Fruit fly (Drosophila melanogaster) whole organism, prepupa: ENCODE results near the gene Zip88E.

ENCODE experiments used
- Blimp-1 ChIP-seq: fragments of 200-800 bp; sonication (Bioruptor generic); optimal IDR thresholded peaks from 3 replicates; lab custom pipeline; 2017; ENCODE audit warnings: missing biosample characterization, missing genetic modification characterization, mild to moderate bottlenecking, moderate library complexity, missing genetic modification reagents
- CG10631 ChIP-seq: fragments of 200-800 bp; sonication (Bioruptor generic); optimal IDR thresholded peaks from 2 replicates; lab custom pipeline; 2016; ENCODE audit warnings: missing biosample characterization, missing genetic modification characterization
- CG11294 ChIP-seq: fragments of 200-800 bp; sonication (Bioruptor generic); IDR thresholded peaks from 2 replicates; pipeline ENCODE4 v1.3.6; 2022; ENCODE audit warnings: missing biosample characterization, missing genetic modification characterization
- CG11762 ChIP-seq: fragments of 200-800 bp; sonication (Bioruptor generic); optimal IDR thresholded peaks from 3 replicates; lab custom pipeline; 2016; ENCODE audit warnings: missing biosample characterization, missing genetic modification characterization; ENCODE audit not compliant: insufficient read depth
- CG11902 ChIP-seq: fragments of 200-800 bp; sonication (Bioruptor generic); optimal IDR thresholded peaks from 3 replicates; lab custom pipeline; 2016; ENCODE audit warnings: missing biosample characterization, missing genetic modification characterization
- CG15336 ChIP-seq: fragments of 200-800 bp; sonication (Bioruptor generic); IDR thresholded peaks from 2 replicates; pipeline ENCODE4 v1.3.6; 2022; ENCODE audit warnings: missing biosample characterization, missing genetic modification characterization
- CG1621 ChIP-seq: fragments of 200-800 bp; sonication (Bioruptor generic); optimal IDR thresholded peaks from 3 replicates; lab custom pipeline; 2018; ENCODE audit warnings: missing biosample characterization, mild to moderate bottlenecking, missing genetic modification characterization
- CG16779 ChIP-seq: fragments of 200-800 bp; sonication (Bioruptor generic); optimal IDR thresholded peaks from 3 replicates; lab custom pipeline; 2017; ENCODE audit warnings: missing biosample characterization, mild to moderate bottlenecking, missing genetic modification characterization
- CG3032 ChIP-seq: fragments of 200-800 bp; optimal IDR thresholded peaks from 2 replicates; lab custom pipeline; 2019; ENCODE audit warnings: missing biosample characterization, mild to moderate bottlenecking, missing genetic modification characterization, moderate library complexity
- CG32006 ChIP-seq: fragments of 200-800 bp; sonication (Bioruptor generic); optimal IDR thresholded peaks from 3 replicates; lab custom pipeline; 2017; ENCODE audit warnings: missing biosample characterization, mild to moderate bottlenecking, missing genetic modification characterization
- CG34406 ChIP-seq: fragments of 200-800 bp; sonication (Bioruptor generic); optimal IDR thresholded peaks from 3 replicates; lab custom pipeline; 2016; ENCODE audit warnings: missing biosample characterization, missing genetic modification characterization
- CG3919 ChIP-seq: fragments of 200-800 bp; sonication (Bioruptor generic); optimal IDR thresholded peaks from 3 replicates; lab custom pipeline; 2016; ENCODE audit warnings: missing biosample characterization, missing genetic modification characterization
- CG4318 ChIP-seq: fragments of 200-800 bp; sonication (Bioruptor generic); optimal IDR thresholded peaks from 3 replicates; lab custom pipeline; 2017; ENCODE audit warnings: missing biosample characterization, mild to moderate bottlenecking, missing genetic modification characterization
- CG6163 ChIP-seq: fragments of 200-800 bp; sonication (Bioruptor generic); IDR thresholded peaks from 3 replicates; pipeline ENCODE4 v1.3.6; 2022; ENCODE audit warnings: missing biosample characterization, missing genetic modification characterization
- CG6792 ChIP-seq: fragments of 200-800 bp; sonication (Bioruptor generic); optimal IDR thresholded peaks from 3 replicates; lab custom pipeline; 2016; ENCODE audit warnings: missing biosample characterization, missing genetic modification characterization
- CG6808 ChIP-seq: fragments of 200-800 bp; sonication (Bioruptor generic); optimal IDR thresholded peaks from 3 replicates; lab custom pipeline; 2017; ENCODE audit warnings: missing biosample characterization, missing genetic modification characterization, mild to moderate bottlenecking, moderate library complexity, missing genetic modification reagents
- CG6854 ChIP-seq: fragments of 200-800 bp; sonication (Bioruptor generic); optimal IDR thresholded peaks from 2 replicates; lab custom pipeline; 2017; ENCODE audit warnings: missing biosample characterization, mild to moderate bottlenecking, missing genetic modification characterization
- CG7368 ChIP-seq: fragments of 200-800 bp; sonication (Bioruptor generic); optimal IDR thresholded peaks from 3 replicates; lab custom pipeline; 2016; ENCODE audit warnings: missing biosample characterization, missing genetic modification characterization
- CG8119 ChIP-seq: fragments of 200-800 bp; sonication (Bioruptor generic); IDR thresholded peaks from 3 replicates; pipeline ENCODE4 v1.3.6; 2022; ENCODE audit warnings: missing biosample characterization, missing genetic modification characterization
- CG8319 ChIP-seq: fragments of 200-800 bp; sonication (Bioruptor generic); optimal IDR thresholded peaks from 3 replicates; lab custom pipeline; 2016; ENCODE audit warnings: missing biosample characterization, missing genetic modification characterization
- CG8632 ChIP-seq: fragments of 200-800 bp; sonication (Bioruptor generic); optimal IDR thresholded peaks from 3 replicates; lab custom pipeline; 2016; ENCODE audit warnings: missing biosample characterization, missing genetic modification characterization
- Eip75B ChIP-seq: fragments of 200-800 bp; sonication (Bioruptor generic); optimal IDR thresholded peaks from 3 replicates; lab custom pipeline; 2016; ENCODE audit warnings: missing biosample characterization, missing genetic modification characterization
- Eip78C ChIP-seq: fragments of 200-800 bp; sonication (Bioruptor generic); peaks from one replicate; lab custom pipeline; 2016; ENCODE audit warnings: missing biosample characterization, missing genetic modification characterization
- Eip93F ChIP-seq: fragments of 200-800 bp; sonication (Bioruptor generic); optimal IDR thresholded peaks from 2 replicates; lab custom pipeline; 2016; ENCODE audit warnings: missing biosample characterization, mild to moderate bottlenecking, missing genetic modification characterization
- Ets21C ChIP-seq: fragments of 200-800 bp; sonication (Bioruptor generic); optimal IDR thresholded peaks from 3 replicates; lab custom pipeline; 2016; ENCODE audit warnings: missing biosample characterization, missing genetic modification characterization
- Ets96B ChIP-seq: fragments of 200-800 bp; optimal IDR thresholded peaks from 2 replicates; lab custom pipeline; 2019; ENCODE audit warnings: missing biosample characterization, mild to moderate bottlenecking, missing genetic modification characterization, moderate library complexity
- Gug ChIP-seq: fragments of 200-800 bp; sonication (Bioruptor generic); IDR thresholded peaks from 2 replicates; pipeline ENCODE4 v1.3.6; 2022; ENCODE audit warnings: missing biosample characterization, missing genetic modification characterization
- Hr39 ChIP-seq: fragments of 200-800 bp; sonication (Bioruptor generic); optimal IDR thresholded peaks from 2 replicates; lab custom pipeline; 2016; ENCODE audit warnings: missing biosample characterization, missing genetic modification characterization
- Hr4 ChIP-seq: fragments of 200-800 bp; sonication (Bioruptor generic); optimal IDR thresholded peaks from 3 replicates; lab custom pipeline; 2016; ENCODE audit warnings: missing biosample characterization, missing genetic modification characterization
- Lpt ChIP-seq: fragments of 200-800 bp; sonication (Bioruptor generic); optimal IDR thresholded peaks from 3 replicates; lab custom pipeline; 2016; ENCODE audit warnings: missing biosample characterization, missing genetic modification characterization
- Met ChIP-seq: fragments of 200-800 bp; sonication (Bioruptor generic); optimal IDR thresholded peaks from 3 replicates; lab custom pipeline; 2016; ENCODE audit warnings: missing biosample characterization, missing genetic modification characterization
- OdsH ChIP-seq: fragments of 200-800 bp; sonication (Bioruptor generic); optimal IDR thresholded peaks from 3 replicates; lab custom pipeline; 2016; ENCODE audit warnings: missing biosample characterization, missing genetic modification characterization
- Smox ChIP-seq: fragments of 200-800 bp; sonication (Bioruptor generic); optimal IDR thresholded peaks from 3 replicates; lab custom pipeline; 2016; ENCODE audit warnings: missing biosample characterization, missing genetic modification characterization
- Sox102F ChIP-seq: fragments of 200-800 bp; sonication (Bioruptor generic); optimal IDR thresholded peaks from 2 replicates; lab custom pipeline; 2016; ENCODE audit warnings: missing biosample characterization, mild to moderate bottlenecking, missing genetic modification characterization
- Sox14 ChIP-seq: fragments of 200-800 bp; sonication (Bioruptor generic); optimal IDR thresholded peaks from 3 replicates; lab custom pipeline; 2016; ENCODE audit warnings: missing biosample characterization, missing genetic modification characterization
- Sox15 ChIP-seq: fragments of 200-800 bp; sonication (Bioruptor generic); optimal IDR thresholded peaks from 3 replicates; lab custom pipeline; 2016; ENCODE audit warnings: missing biosample characterization, missing genetic modification characterization
- achi ChIP-seq: fragments of 200-800 bp; sonication (Bioruptor generic); optimal IDR thresholded peaks from 3 replicates; lab custom pipeline; 2016; ENCODE audit warnings: missing biosample characterization, missing genetic modification characterization
- acj6 ChIP-seq: fragments of 200-800 bp; sonication (Bioruptor generic); optimal IDR thresholded peaks from 3 replicates; lab custom pipeline; 2016; ENCODE audit warnings: missing biosample characterization, missing genetic modification characterization
- dac ChIP-seq: fragments of 200-800 bp; sonication (Bioruptor generic); optimal IDR thresholded peaks from 2 replicates; lab custom pipeline; 2017; ENCODE audit warnings: missing biosample characterization, mild to moderate bottlenecking, missing genetic modification characterization
- eg ChIP-seq: fragments of 200-800 bp; sonication (Bioruptor generic); IDR thresholded peaks from 3 replicates; pipeline ENCODE4 v1.3.6; 2022; ENCODE audit warnings: missing biosample characterization, missing genetic modification characterization
- fd59A ChIP-seq: fragments of 200-800 bp; sonication (Bioruptor generic); optimal IDR thresholded peaks from 2 replicates; lab custom pipeline; 2017; ENCODE audit warnings: missing biosample characterization, mild to moderate bottlenecking, missing genetic modification characterization, missing genetic modification reagents
- fd85E ChIP-seq: fragments of 200-800 bp; sonication (Bioruptor generic); optimal IDR thresholded peaks from 3 replicates; lab custom pipeline; 2016; ENCODE audit warnings: missing biosample characterization, missing genetic modification characterization
- fkh ChIP-seq: fragments of 200-800 bp; sonication (Bioruptor generic); optimal IDR thresholded peaks from 3 replicates; lab custom pipeline; 2017; ENCODE audit warnings: missing biosample characterization, mild to moderate bottlenecking, missing genetic modification characterization, moderate library complexity
- lz ChIP-seq: fragments of 200-800 bp; sonication (Bioruptor generic); optimal IDR thresholded peaks from 3 replicates; lab custom pipeline; 2016; ENCODE audit warnings: missing biosample characterization, missing genetic modification characterization
- pdm3 ChIP-seq: fragments of 200-800 bp; sonication (Bioruptor generic); optimal IDR thresholded peaks from 3 replicates; lab custom pipeline; 2016; ENCODE audit warnings: missing biosample characterization, missing genetic modification characterization
- salr ChIP-seq, 2 experiments: fragments of 200-800 bp; sonication (Bioruptor generic); optimal IDR thresholded peaks; 3 replicates each; lab custom pipeline; 2016 to 2018; ENCODE audit warnings: missing biosample characterization in 2 of 2, missing genetic modification characterization in 2 of 2, mild to moderate bottlenecking in 1 of 2
- spab ChIP-seq: fragments of 200-800 bp; sonication (Bioruptor generic); optimal IDR thresholded peaks from 2 replicates; lab custom pipeline; 2017; ENCODE audit warnings: missing biosample characterization, mild to moderate bottlenecking, missing genetic modification characterization, missing genetic modification reagents
- ss ChIP-seq, 2 experiments: fragments of 200-800 bp; sonication (Bioruptor generic); optimal IDR thresholded peaks; 2 replicates in 1 of 2; 3 replicates in 1 of 2; lab custom pipeline; 2017 to 2018; ENCODE audit warnings: mild to moderate bottlenecking in 2 of 2, missing biosample characterization in 2 of 2, missing genetic modification characterization in 2 of 2, moderate library complexity in 1 of 2
- svp ChIP-seq: fragments of 200-800 bp; sonication (Bioruptor generic); peaks from one replicate; lab custom pipeline; 2016; ENCODE audit warnings: missing biosample characterization, missing genetic modification characterization
- topi ChIP-seq: fragments of 200-800 bp; sonication (Bioruptor generic); optimal IDR thresholded peaks from 3 replicates; lab custom pipeline; 2016; ENCODE audit warnings: missing biosample characterization, missing genetic modification characterization
- vri ChIP-seq: fragments of 200-800 bp; sonication (Bioruptor generic); optimal IDR thresholded peaks from 3 replicates; lab custom pipeline; 2016; ENCODE audit warnings: missing biosample characterization, mild to moderate bottlenecking, missing genetic modification characterization

Zip88E gene

DNA sequence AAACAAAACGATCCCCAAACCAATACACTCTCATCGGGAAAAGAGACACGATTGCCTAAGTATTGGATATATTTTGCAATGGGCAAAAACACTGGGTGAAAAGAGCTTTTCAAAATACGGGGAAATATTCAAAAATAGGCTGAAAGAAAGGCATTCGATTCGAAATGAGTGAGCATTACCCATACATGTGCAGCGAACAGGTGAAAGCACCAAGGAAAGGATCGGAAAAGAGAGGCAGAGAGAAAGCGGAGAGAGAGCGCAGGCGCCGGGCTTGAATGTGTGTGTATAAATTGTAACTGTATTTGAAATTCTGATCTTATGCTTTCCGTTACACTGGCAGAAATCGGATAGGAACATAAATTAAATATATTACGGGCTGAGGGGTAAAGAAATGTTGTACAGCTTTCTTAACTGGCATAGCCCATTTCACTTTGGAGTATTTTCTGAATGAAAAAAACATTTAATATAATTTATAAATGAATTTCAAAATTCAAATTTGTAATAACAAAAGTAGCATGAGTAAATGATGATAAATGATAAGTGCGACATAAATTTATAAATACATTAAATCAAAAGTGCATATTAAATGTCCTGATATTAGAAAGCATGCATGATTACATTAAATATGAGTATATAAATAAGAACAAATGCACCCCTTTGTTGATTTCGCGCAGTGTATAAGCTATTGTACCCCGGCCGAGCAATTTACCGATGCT lies 12.3 kb downstream of the Zip88E start:
- TF ChIP-seq CG6792 (GFP tag; lab: Kevin White, UChicago) (peak; percentile 63), Blimp-1 (GFP tag; lab: Kevin White, UChicago) (peak; percentile 50), CG7368 (GFP tag; lab: Kevin White, UChicago) (peak; percentile 27), fd85E (GFP tag; lab: Kevin White, UChicago) (no peak), CG11294 (GFP tag; lab: Robert Waterston, UW) (no peak), achi (GFP tag; lab: Kevin White, UChicago) (peak; percentile 63), CG15336 (peak; percentile 54; the same call in 1 of the 2 replicates), CG3919 (GFP tag; lab: Kevin White, UChicago) (peak; percentile 60), CG8119 (GFP tag; lab: Robert Waterston, UW) (peak; percentile 58), lz (peak; percentile 76), pdm3 (GFP tag; lab: Kevin White, UChicago) (peak; percentile 67), CG6808 (peak; percentile 17), dac (GFP tag; lab: Kevin White, UChicago) (peak; percentile 7), topi (GFP tag; lab: Kevin White, UChicago) (peak; percentile 73), Sox14 (peak; percentile 57), fkh (GFP tag; lab: Kevin White, UChicago) (peak; percentile 46), Ets96B (tag; lab: Kevin White, UChicago) (peak; percentile 9), Sox102F (peak; percentile 78), Met (peak; percentile 80), CG32006 (GFP tag; lab: Kevin White, UChicago) (peak; percentile 78), CG3032 (tag; lab: Kevin White, UChicago) (peak; percentile 18), ss (GFP tag; optimal IDR thresholded peaks at IDR 0.05; lab: Kevin White, UChicago) (peak; percentile 4 to 33), CG10631 (GFP tag; lab: Kevin White, UChicago) (peak; percentile 69), CG11762 (GFP tag; lab: Kevin White, UChicago) (peak; percentile 9), eg (peak; percentile 33; the same call in 1 of the 3 replicates), Smox (GFP tag; lab: Kevin White, UChicago) (peak; percentile 73), CG6854 (GFP tag; lab: Kevin White, UChicago) (peak; percentile 11), Sox15 (peak; percentile 47), spab (GFP tag; lab: Kevin White, UChicago) (peak; percentile 4), fd59A (GFP tag; lab: Kevin White, UChicago) (no peak), Hr39 (GFP tag; lab: Kevin White, UChicago) (peak; percentile 48), acj6 (GFP tag; lab: Kevin White, UChicago) (peak; percentile 78), CG16779 (tag; lab: Kevin White, UChicago) (no peak), Gug (GFP tag; lab: Robert Waterston, UW) (peak; percentile 30; the same call in 1 of the 2 replicates), Ets21C (GFP tag; lab: Kevin White, UChicago) (peak; percentile 52), svp (GFP tag; lab: Kevin White, UChicago) (peak; percentile 93), CG34406 (GFP tag; lab: Kevin White, UChicago) (peak; percentile 76), Eip75B (peak; percentile 58), CG8632 (peak; percentile 66), CG1621 (tag; lab: Kevin White, UChicago) (no peak), vri (GFP tag; lab: Kevin White, UChicago) (peak; percentile 7), CG4318 (GFP tag; lab: Kevin White, UChicago) (peak; percentile 33), Eip93F (GFP tag; lab: Kevin White, UChicago) (peak; percentile 70), Eip78C (GFP tag; lab: Kevin White, UChicago) (peak; percentile 91), CG11902 (peak; percentile 39), CG8319 (GFP tag; lab: Kevin White, UChicago) (peak; percentile 54), OdsH (GFP tag; lab: Kevin White, UChicago) (peak; percentile 77), salr (GFP tag; optimal IDR thresholded peaks at IDR 0.05; lab: Kevin White, UChicago) (peak in 1 of 2 experiments; percentile 78), CG6163 (GFP tag; lab: Robert Waterston, UW) (0 out of 3 replicates have a peak, but pooled peaks have one; percentile 39), Lpt (peak; percentile 5), Hr4 (GFP tag; lab: Kevin White, UChicago) (peak; percentile 67)
